Fruit fly (Drosophila melanogaster) Kc167 (cell line): ENCODE results near the gene ZnT77C.
"Not testable (repeated sequence)": the region's sequence is repeated elsewhere in the genome, so short reads cannot be mapped to it uniquely, and the experiment has no call there.

ENCODE experiments used
- Myc ChIP-seq: fragments of >200 bp; optimal IDR thresholded peaks from 2 replicates; lab custom pipeline; 2017; ENCODE audit warnings: missing external identifiers
- Sin3A ChIP-seq: fragments of >200 bp; optimal IDR thresholded peaks from 2 replicates; lab custom pipeline; 2018; ENCODE audit warnings: missing external identifiers
- h ChIP-seq: fragments of >200 bp; optimal IDR thresholded peaks from 3 replicates; lab custom pipeline; 2018; ENCODE audit warnings: missing external identifiers
- insv ChIP-seq: fragments of >200 bp; optimal IDR thresholded peaks from 3 replicates; lab custom pipeline; 2018; ENCODE audit warnings: missing external identifiers
- psq ChIP-seq: fragments of >200 bp; optimal IDR thresholded peaks from 2 replicates; lab custom pipeline; 2017; ENCODE audit warnings: missing external identifiers
- ttk ChIP-seq: sonication (Bioruptor generic); optimal IDR thresholded peaks from 2 replicates; lab custom pipeline; 2017; ENCODE audit warnings: missing external identifiers

Gene ZnT77C

DNA sequence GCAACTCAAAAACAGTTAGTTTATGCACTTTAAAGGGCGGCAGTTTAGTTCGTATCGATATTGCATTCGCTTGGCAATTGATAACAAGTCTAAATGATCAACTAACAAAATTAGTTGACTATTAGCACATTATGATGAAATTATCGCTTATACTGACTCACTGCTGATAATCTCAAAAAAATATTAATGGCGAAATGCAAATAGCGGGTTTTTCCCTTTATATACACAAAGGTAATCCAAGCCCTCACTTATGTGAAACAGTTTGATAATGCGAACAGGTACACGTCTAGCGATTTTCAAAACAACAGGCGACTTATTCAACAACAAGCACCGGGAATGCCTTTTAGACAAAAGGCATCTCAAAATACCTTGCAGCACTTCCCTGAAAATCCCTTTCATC is 19.4 kb upstream of the ZnT77C start:
- TF ChIP-seq insv (lab: Kevin White, UChicago) (no peak), h (lab: Kevin White, UChicago) (no peak), psq (lab: Kevin White, UChicago) (no peak), Sin3A (lab: Kevin White, UChicago) (no peak), ttk (no peak), Myc (lab: Kevin White, UChicago) (no peak)

- no peak for TF ChIP-seq Myc (lab: Kevin White, UChicago)
- TF ChIP-seq psq (lab: Kevin White, UChicago): no peak
- TF ChIP-seq Sin3A (lab: Kevin White, UChicago): no peak
- no peak for TF ChIP-seq h (lab: Kevin White, UChicago)
Observed at dm6 chr3L:20511499-20512108, 16.9 kb upstream of the ZnT77C start.

DNA sequence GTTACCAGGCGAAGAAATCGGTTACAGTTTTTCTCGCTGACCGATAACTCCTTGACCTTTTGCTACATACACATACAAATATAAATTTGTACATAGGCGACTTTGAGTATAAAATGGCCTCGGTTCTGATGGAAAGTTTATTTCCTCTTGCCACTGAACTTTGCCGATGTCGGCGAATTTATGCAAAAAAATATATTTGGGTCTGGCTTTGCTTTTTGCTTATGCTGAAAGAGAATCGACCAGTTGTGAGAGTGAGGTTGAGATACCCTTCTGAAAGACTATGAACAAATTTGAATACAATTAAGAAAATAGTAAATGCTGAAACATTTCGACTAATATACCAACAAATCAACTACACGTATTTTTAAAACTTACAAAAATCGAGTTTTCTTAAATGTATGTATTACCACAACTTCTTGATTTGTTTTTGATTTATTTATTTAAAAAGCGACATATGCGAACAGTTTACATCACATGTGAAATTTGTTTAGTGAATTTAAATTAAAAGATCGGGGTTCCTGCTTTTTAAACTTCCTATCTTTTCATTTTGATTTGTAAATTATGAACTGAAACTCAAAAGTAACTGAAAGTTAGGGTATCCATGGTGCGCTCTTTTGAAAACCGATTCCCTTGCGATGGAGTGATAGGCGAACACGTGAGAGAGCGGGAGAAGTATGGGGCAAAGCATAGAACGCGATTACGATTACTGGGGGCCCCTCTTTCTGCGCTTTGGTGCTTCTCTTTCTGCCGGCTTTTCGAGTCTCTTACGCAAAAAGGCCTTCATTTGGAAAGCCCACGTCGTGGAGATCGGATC is 14.6 kb upstream of the ZnT77C start:
- no peak for TF ChIP-seq insv (lab: Kevin White, UChicago)
- no peak for TF ChIP-seq psq (lab: Kevin White, UChicago)
- TF ChIP-seq ttk: no peak
- TF ChIP-seq Myc (lab: Kevin White, UChicago): no peak
- TF ChIP-seq Sin3A (lab: Kevin White, UChicago): no peak
- no peak for TF ChIP-seq h (lab: Kevin White, UChicago)

DNA sequence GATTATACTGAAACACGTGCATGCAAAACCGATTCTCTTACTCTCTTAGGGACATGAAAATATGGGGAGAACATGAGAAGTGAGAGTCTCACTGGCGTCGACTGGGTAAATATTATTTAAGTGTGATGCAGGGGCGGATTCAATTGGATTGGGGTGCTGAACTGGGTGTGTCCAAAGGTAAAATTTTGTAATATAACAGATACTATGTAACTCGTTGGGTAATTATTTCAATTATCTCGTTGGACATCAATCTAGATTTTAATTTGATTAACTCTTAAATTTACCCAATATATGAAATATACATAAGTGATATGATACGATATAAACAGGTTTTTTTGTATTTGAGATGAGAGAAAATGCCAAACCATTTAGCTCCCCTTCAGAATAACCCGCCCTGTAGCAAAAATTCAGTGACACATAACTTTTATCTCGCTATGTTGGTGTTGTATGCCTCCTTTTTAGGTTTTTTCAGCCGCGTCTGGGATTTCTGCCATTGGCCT is 13.5 kb upstream of the ZnT77C start:
- no peak for TF ChIP-seq psq (lab: Kevin White, UChicago)

DNA sequence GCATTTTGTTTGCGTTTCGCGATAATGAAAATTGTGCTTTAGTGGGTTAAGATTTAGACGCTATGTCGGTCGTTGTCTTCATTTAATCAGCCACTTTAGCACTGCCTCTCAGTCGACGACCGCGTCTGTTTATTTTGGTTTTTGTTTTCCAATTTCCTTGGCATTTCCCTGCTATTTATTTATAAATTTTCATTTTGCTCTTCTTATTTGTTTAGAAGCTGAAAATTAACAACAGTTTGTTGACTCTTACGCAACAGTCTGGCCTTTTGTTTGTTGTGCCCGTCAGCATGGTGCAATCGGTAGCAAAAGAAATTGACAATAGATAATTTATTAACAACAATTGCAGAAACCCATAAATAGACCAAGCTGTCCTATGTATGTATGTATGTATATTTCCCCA is 12.8 kb upstream of the ZnT77C start:
- no peak for TF ChIP-seq h (lab: Kevin White, UChicago)

DNA sequence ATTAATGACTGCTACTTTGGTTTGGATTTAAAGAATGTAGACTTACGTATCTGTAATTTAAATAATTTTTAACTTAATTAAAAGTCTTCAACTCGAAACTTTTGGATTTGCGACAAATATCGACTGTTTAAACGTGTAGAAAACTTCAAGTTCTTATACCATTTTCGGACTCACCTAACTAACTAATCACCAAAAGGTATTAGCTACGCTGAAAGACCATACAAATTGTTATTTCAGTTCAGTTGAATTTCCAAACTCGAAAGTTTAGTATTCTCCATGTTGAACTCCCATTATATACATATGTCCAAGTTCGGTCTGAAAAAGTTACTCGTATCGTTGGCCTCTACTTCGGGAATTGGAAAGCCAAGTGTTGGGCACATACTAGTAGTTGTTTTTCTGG is 11.0 kb upstream of the ZnT77C start, which contains the start of gene CG5078:
Gene CG5078 (plus strand): TSS at position 301 of the 400 bp plus-strand sequence.
- TF ChIP-seq insv (lab: Kevin White, UChicago) (no peak), ttk (no peak), h (lab: Kevin White, UChicago) (no peak), Myc (lab: Kevin White, UChicago) (no peak), Sin3A (lab: Kevin White, UChicago) (no peak), psq (lab: Kevin White, UChicago) (no peak)

DNA sequence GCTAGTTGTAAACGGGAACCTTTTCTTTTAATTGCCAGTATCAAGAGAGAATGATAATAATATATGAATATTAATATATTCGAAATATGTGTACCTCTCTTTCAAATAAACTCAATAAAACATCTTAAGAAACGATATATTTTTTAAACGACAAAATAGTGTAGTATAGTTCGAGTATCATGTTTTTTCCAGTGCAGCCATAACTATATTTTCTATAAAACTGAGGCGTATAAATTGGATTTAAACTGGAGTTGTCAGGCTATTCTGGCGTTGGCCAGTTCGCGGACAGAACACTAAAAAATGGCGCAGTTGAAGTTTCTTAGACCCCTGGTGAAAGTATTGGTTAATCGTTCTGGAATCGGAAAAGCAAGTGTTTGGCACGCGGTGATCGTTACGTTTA is 9.2 kb upstream of the ZnT77C start, which contains the start of gene CG17637:
Gene CG17637 (plus strand): TSS at position 301 of the 400 bp plus-strand sequence.
- not testable (repeated sequence) for TF ChIP-seq Myc (lab: Kevin White, UChicago); ttk; h (lab: Kevin White, UChicago)

DNA sequence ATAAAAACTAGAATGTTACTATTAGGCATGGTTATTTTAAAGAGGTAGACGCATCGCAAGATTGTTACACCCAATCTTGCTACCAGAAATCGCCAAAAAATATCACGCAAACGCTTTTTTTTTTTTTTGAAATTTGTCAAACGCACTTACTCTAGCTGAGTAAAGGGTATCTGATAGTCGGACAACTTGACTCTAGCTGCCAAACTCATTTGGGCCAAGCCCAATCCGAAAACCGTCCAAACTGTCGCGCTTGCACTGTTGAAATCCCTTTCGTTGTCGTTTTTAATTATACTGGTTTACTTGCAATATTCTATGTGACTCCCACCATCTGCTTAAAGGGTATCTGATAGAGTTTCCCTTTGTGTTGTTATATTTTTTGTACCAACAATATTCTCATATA is 8.5 kb upstream of the ZnT77C start:
- TF ChIP-seq psq (lab: Kevin White, UChicago) (no peak), Myc (lab: Kevin White, UChicago) (no peak), ttk (no peak), h (lab: Kevin White, UChicago) (no peak), insv (lab: Kevin White, UChicago) (no peak), Sin3A (lab: Kevin White, UChicago) (no peak)

- not testable (repeated sequence) for TF ChIP-seq ttk; psq (lab: Kevin White, UChicago); Sin3A (lab: Kevin White, UChicago)
Observed at dm6 chr3L:20499536-20499935, 4.8 kb upstream of the ZnT77C start, which contains the start of gene CG18281. Gene CG18281 (plus strand): TSS chr3L:20499836.

- TF ChIP-seq h (lab: Kevin White, UChicago) (no peak), Myc (lab: Kevin White, UChicago) (no peak), psq (lab: Kevin White, UChicago) (no peak), insv (lab: Kevin White, UChicago) (no peak), ttk (no peak), Sin3A (lab: Kevin White, UChicago) (no peak)
Observed at dm6 chr3L:20498204-20498603, 3.5 kb upstream of the ZnT77C start.

DNA sequence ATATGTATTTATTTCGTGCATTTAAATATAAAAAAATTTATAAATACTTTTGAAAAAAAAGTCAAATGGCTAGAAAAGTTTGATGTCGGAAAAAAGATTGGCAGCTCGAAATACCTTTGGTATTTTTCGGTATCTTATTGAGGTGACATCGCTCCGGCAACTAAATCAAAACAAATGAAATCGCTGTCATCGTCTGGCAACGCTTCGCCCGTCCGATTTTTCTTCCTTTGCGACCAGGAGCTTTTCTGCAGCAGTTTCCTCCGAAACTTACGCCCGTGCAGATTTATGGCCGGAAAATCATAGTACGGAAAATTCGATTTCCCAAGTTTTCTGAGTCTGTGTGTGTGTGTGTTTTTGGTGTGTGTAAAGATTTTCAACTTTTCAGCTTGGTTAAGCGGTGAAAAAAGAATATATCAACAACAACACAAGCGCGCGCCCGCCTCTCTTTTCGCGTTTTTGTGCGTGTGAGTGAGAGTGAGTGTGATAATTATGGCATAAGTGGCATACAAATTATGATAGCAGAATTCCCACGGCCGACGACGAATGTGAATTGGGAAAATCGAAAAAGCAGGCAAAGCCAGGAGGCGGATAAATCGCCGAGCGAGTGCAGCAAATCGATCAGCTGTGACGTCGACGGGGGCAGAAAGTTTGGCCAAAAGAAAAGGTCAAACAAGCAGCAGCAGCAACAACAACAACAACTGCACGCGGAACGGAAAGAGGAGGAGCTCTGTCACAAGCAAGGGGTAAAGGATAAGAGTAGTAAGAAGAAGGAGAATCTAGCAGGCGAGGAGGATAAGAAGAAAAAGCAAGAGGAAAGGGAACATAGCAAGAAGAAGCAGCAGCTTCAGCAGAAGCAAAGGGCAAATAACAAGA is 2.6 kb upstream of the ZnT77C start, which contains the start of gene CG32425:
Gene CG32425 (plus strand): TSS at position 200 of the 873 bp plus-strand sequence.
- TF ChIP-seq insv (lab: Kevin White, UChicago) (no peak), Sin3A (lab: Kevin White, UChicago) (no peak), ttk (no peak), Myc (lab: Kevin White, UChicago) (no peak), psq (lab: Kevin White, UChicago) (no peak), h (lab: Kevin White, UChicago) (no peak)
